Fruit fly (Drosophila melanogaster) whole organism, embryonic: ENCODE results near the gene CG45486.

Experiments used
- CG16813 ChIP-seq: fragments of 200-800 bp; sonication (Bioruptor generic); IDR thresholded peaks from 3 replicates; pipeline ENCODE4 v1.3.6; 2022; ENCODE audit warnings: missing biosample characterization, missing genetic modification characterization; ENCODE audit not compliant: partially characterized antibody
- CG4854 ChIP-seq: fragments of 200-800 bp; sonication (Bioruptor generic); optimal IDR thresholded peaks from 2 replicates; lab custom pipeline; 2016; ENCODE audit warnings: missing biosample characterization, missing genetic modification characterization, inconsistent platforms
- CG6854 ChIP-seq: fragments of 200-800 bp; sonication (Bioruptor generic); optimal IDR thresholded peaks from 3 replicates; lab custom pipeline; 2017; ENCODE audit warnings: missing biosample characterization, mild to moderate bottlenecking, missing genetic modification characterization
- Mes4 ChIP-seq: fragments of 200-800 bp; sonication (Bioruptor generic); optimal IDR thresholded peaks from 2 replicates; lab custom pipeline; 2016; ENCODE audit warnings: missing biosample characterization, missing genetic modification characterization
- corto ChIP-seq: fragments of 200-800 bp; sonication (Bioruptor generic); optimal IDR thresholded peaks from 2 replicates; lab custom pipeline; 2016; ENCODE audit warnings: missing biosample characterization, mild to moderate bottlenecking, missing genetic modification characterization, moderate library complexity
- crc ChIP-seq: fragments of 200-800 bp; sonication (Bioruptor generic); optimal IDR thresholded peaks from 2 replicates; lab custom pipeline; 2016; ENCODE audit warnings: missing biosample characterization, missing genetic modification characterization
- klu ChIP-seq: fragments of 200-800 bp; sonication (Bioruptor generic); IDR thresholded peaks from 2 replicates; pipeline ENCODE4 v1.3.6; 2022; ENCODE audit warnings: missing biosample characterization, missing genetic modification characterization
- p53 ChIP-seq: fragments of 200-800 bp; sonication (Bioruptor generic); optimal IDR thresholded peaks from 2 replicates; lab custom pipeline; 2016; ENCODE audit warnings: missing biosample characterization, missing genetic modification characterization
- pho ChIP-seq: fragments of 200-800 bp; sonication (Bioruptor generic); optimal IDR thresholded peaks from 2 replicates; lab custom pipeline; 2016; ENCODE audit warnings: missing biosample characterization, missing genetic modification characterization
- usp ChIP-seq: fragments of >200 bp; optimal IDR thresholded peaks from 2 replicates; lab custom pipeline; 2017; ENCODE audit warnings: missing biosample characterization, missing genetic modification characterization

DNA sequence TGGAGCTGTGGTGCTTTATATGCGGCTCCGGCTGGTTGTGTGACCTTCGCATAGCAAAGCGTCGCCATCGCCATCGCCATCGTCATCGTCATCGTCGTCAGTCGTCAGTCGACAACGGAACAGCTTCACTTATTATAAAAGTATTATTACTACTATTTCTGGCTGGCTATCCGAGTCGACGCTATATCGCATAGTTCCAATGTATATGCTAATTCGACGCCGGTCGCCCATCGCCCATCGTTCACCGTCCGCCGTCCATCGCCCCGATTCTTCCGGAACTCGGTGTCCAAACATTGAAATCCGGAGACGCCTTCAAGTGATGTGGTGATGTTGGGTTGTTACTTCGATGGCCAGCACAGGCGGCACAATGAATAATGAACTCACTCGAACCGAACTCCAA is 17.8 kb downstream of the CG45486 start:
- TF ChIP-seq usp (GFP tag; lab: Kevin White, UChicago), result no peak
- TF ChIP-seq p53 (GFP tag; lab: Kevin White, UChicago), result no peak
- no peak for TF ChIP-seq CG16813 (GFP tag; lab: Robert Waterston, UW)
- no peak for TF ChIP-seq klu (GFP tag; lab: Robert Waterston, UW)
- no peak for TF ChIP-seq Mes4
- no peak for TF ChIP-seq corto (GFP tag; lab: Kevin White, UChicago)
- no peak for TF ChIP-seq crc (GFP tag; lab: Kevin White, UChicago)
- TF ChIP-seq pho (GFP tag; lab: Kevin White, UChicago), result no peak
- no peak for TF ChIP-seq CG4854 (GFP tag; lab: Kevin White, UChicago)
- no peak for TF ChIP-seq CG6854 (GFP tag; lab: Kevin White, UChicago)
